Worm (Caenorhabditis elegans) whole organism, L2 larva: ENCODE measurements around the gene Y39A1A.27.

Source experiments
- C34F6.9 ChIP-seq: fragments of 150-350 bp; optimal IDR thresholded peaks from 2 replicates; lab custom pipeline; 2014; ENCODE audit warnings: missing biosample characterization, missing genetic modification characterization
- F13H6.1 ChIP-seq: sonication (generic microtip); optimal IDR thresholded peaks from 2 replicates; lab custom pipeline; 2016; ENCODE audit warnings: missing genetic modification characterization, missing compliant biosample characterization
- aly-2 ChIP-seq: fragments of 150-350 bp; optimal IDR thresholded peaks from 2 replicates; lab custom pipeline; 2014; ENCODE audit warnings: missing biosample characterization, missing genetic modification characterization
- ama-1 ChIP-seq: fragments of 150-350 bp; optimal IDR thresholded peaks from 2 replicates; lab custom pipeline; 2018; ENCODE audit warnings: inconsistent platforms
- blmp-1 ChIP-seq: sonication (generic microtip); optimal IDR thresholded peaks from 2 replicates; lab custom pipeline; 2017; ENCODE audit warnings: missing genetic modification characterization, mild to moderate bottlenecking, missing compliant biosample characterization, antibody characterized with exemption, moderate library complexity; ENCODE audit not compliant: insufficient read depth
- ceh-16 ChIP-seq: fragments of 150-350 bp; optimal IDR thresholded peaks from 2 replicates; lab custom pipeline; 2014; ENCODE audit warnings: missing biosample characterization, missing genetic modification characterization
- ceh-82 ChIP-seq: fragments of 150-350 bp; optimal IDR thresholded peaks from 2 replicates; lab custom pipeline; 2014; ENCODE audit warnings: missing biosample characterization, missing genetic modification characterization
- crh-2 ChIP-seq: sonication (generic microtip); optimal IDR thresholded peaks from 2 replicates; lab custom pipeline; 2017; ENCODE audit warnings: missing biosample characterization, missing genetic modification characterization
- elt-1 ChIP-seq: fragments of 150-350 bp; optimal IDR thresholded peaks from 2 replicates; lab custom pipeline; 2014; ENCODE audit warnings: missing biosample characterization, missing genetic modification characterization
- elt-3 ChIP-seq: sonication (generic microtip); optimal IDR thresholded peaks from 2 replicates; lab custom pipeline; 2017; ENCODE audit warnings: missing biosample characterization, missing genetic modification characterization
- fos-1 ChIP-seq: fragments of 150-350 bp; optimal IDR thresholded peaks from 2 replicates; lab custom pipeline; 2014; ENCODE audit warnings: missing biosample characterization, missing genetic modification characterization
- gmeb-1 ChIP-seq: fragments of 150-350 bp; optimal IDR thresholded peaks from 2 replicates; lab custom pipeline; 2014; ENCODE audit warnings: missing biosample characterization, missing genetic modification characterization
- lin-11 ChIP-seq: fragments of 150-350 bp; sonication (generic microtip); optimal IDR thresholded peaks from 2 replicates; lab custom pipeline; 2014; ENCODE audit warnings: missing biosample characterization, missing genetic modification characterization, inconsistent platforms, mixed read lengths
- lin-13 ChIP-seq: fragments of 150-350 bp; optimal IDR thresholded peaks from 2 replicates; lab custom pipeline; 2014; ENCODE audit warnings: missing biosample characterization, missing genetic modification reagents, missing genetic modification characterization
- lin-39 ChIP-seq: fragments of 150-350 bp; optimal IDR thresholded peaks from 2 replicates; lab custom pipeline; 2014; ENCODE audit warnings: missing biosample characterization, missing genetic modification reagents, missing genetic modification characterization
- lsy-2 ChIP-seq, 2 experiments: fragments of 150-350 bp in 1 of 2; sonication (generic microtip) in 1 of 2; optimal IDR thresholded peaks; 2 replicates each; lab custom pipeline; 2014 to 2017; ENCODE audit warnings: missing biosample characterization in 2 of 2, missing genetic modification characterization in 2 of 2
- mab-5 ChIP-seq: fragments of 150-350 bp; optimal IDR thresholded peaks from 2 replicates; lab custom pipeline; 2014; ENCODE audit warnings: missing biosample characterization, missing genetic modification characterization
- mbf-1 ChIP-seq: sonication (generic microtip); optimal IDR thresholded peaks from 2 replicates; lab custom pipeline; 2017; ENCODE audit warnings: missing biosample characterization, missing genetic modification characterization
- mdl-1 ChIP-seq, 2 experiments: fragments of 150-350 bp in 1 of 2; sonication (generic microtip) in 1 of 2; optimal IDR thresholded peaks; 2 replicates each; lab custom pipeline; 2017; ENCODE audit warnings: missing biosample characterization in 2 of 2, missing genetic modification characterization in 2 of 2
- nhr-11 ChIP-seq: fragments of 150-350 bp; optimal IDR thresholded peaks from 2 replicates; lab custom pipeline; 2014; ENCODE audit warnings: missing biosample characterization, missing genetic modification characterization
- nhr-12 ChIP-seq: fragments of 150-350 bp; optimal IDR thresholded peaks from 2 replicates; lab custom pipeline; 2014; ENCODE audit warnings: missing biosample characterization, missing genetic modification characterization
- nhr-129 ChIP-seq: fragments of 150-350 bp; optimal IDR thresholded peaks from 2 replicates; lab custom pipeline; 2014; ENCODE audit warnings: missing biosample characterization, missing genetic modification characterization
- nhr-21 ChIP-seq: fragments of 150-350 bp; optimal IDR thresholded peaks from 2 replicates; lab custom pipeline; 2014; ENCODE audit warnings: missing biosample characterization, missing genetic modification characterization
- nhr-23 ChIP-seq: fragments of 150-350 bp; optimal IDR thresholded peaks from 2 replicates; lab custom pipeline; 2014; ENCODE audit warnings: missing biosample characterization, missing genetic modification reagents, missing genetic modification characterization
- nhr-237 ChIP-seq: fragments of 150-350 bp; optimal IDR thresholded peaks from 2 replicates; lab custom pipeline; 2014; ENCODE audit warnings: missing biosample characterization, missing genetic modification characterization
- nhr-25 ChIP-seq: fragments of 150-350 bp; sonication (generic microtip); optimal IDR thresholded peaks from 3 replicates; lab custom pipeline; 2014; ENCODE audit warnings: missing biosample characterization, missing genetic modification characterization
- nhr-6 ChIP-seq: fragments of 150-350 bp; optimal IDR thresholded peaks from 2 replicates; lab custom pipeline; 2014; ENCODE audit warnings: missing biosample characterization, missing genetic modification characterization
- sem-4 ChIP-seq: fragments of 150-350 bp; optimal IDR thresholded peaks from 2 replicates; lab custom pipeline; 2014; ENCODE audit warnings: missing biosample characterization, missing genetic modification reagents, missing genetic modification characterization
- sma-9 ChIP-seq, 2 experiments: fragments of 150-350 bp in 1 of 2; sonication (generic microtip) in 1 of 2; optimal IDR thresholded peaks; 2 replicates each; lab custom pipeline; 2014 to 2016; ENCODE audit warnings: missing genetic modification characterization in 2 of 2, mild to moderate bottlenecking in 1 of 2, missing biosample characterization in 1 of 2, missing compliant biosample characterization in 1 of 2, missing genetic modification reagents in 1 of 2, moderate library complexity in 1 of 2
- unc-39 ChIP-seq: fragments of 150-350 bp; optimal IDR thresholded peaks from 2 replicates; lab custom pipeline; 2014; ENCODE audit warnings: missing biosample characterization, missing genetic modification characterization
- unc-55 ChIP-seq: fragments of 150-350 bp; sonication (generic microtip); optimal IDR thresholded peaks from 3 replicates; lab custom pipeline; 2014; ENCODE audit warnings: missing biosample characterization, missing genetic modification reagents, missing genetic modification characterization
- unc-62 ChIP-seq: fragments of 150-350 bp; optimal IDR thresholded peaks from 2 replicates; lab custom pipeline; 2014; ENCODE audit warnings: missing biosample characterization, missing genetic modification reagents, missing genetic modification characterization
- ztf-1 ChIP-seq: fragments of 200-800 bp; sonication (Bioruptor generic); conservative IDR thresholded peaks from 2 replicates; pipeline ENCODE4 v1.3.6; 2022; ENCODE audit warnings: missing genetic modification characterization, missing compliant biosample characterization
- ztf-11 ChIP-seq: sonication (generic microtip); optimal IDR thresholded peaks from 2 replicates; lab custom pipeline; 2017; ENCODE audit warnings: missing biosample characterization, missing genetic modification characterization

The Y39A1A.27 gene

ce11 chrIII:10624564-10624963, 14.2 kb upstream of the Y39A1A.27 start (continued):
- TF ChIP-seq lin-39, result no peak
- TF ChIP-seq F13H6.1 (tag; lab: Kevin White, UChicago), result peak; percentile 10
- peak; percentile 17 for TF ChIP-seq nhr-21 (tag; lab: Kevin White, UChicago)
- TF ChIP-seq nhr-6 (tag; lab: Kevin White, UChicago), result no peak
- no peak for TF ChIP-seq unc-39 (tag; lab: Kevin White, UChicago)
- TF ChIP-seq lin-13 (GFP tag; lab: Kevin White, UChicago), result peak; percentile 2
- TF ChIP-seq lsy-2 (tag; optimal IDR thresholded peaks at IDR 0.05; lab: Kevin White, UChicago), result peak in 1 of 2 experiments; percentile 47

DNA sequence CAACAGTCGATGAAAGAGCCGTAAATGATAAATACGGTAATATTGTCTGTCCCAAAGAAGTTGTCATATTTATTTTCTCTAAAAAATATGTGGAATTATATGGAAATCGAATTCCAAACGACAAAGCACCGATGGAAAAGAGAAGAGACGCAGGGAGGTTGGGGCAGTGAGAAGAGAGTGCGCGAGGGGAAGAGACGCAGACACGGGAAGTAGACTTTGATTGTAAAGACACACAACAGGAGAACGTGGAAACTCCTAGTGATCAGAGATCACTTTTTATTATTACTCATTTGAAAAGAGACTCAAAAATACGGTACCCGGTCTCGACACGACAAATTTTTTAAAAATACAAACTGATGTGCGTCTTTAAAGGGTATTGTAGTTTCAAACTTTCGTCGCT, 10.4 kb upstream of the Y39A1A.27 start:
- TF ChIP-seq C34F6.9 (tag; lab: Kevin White, UChicago) (peak; percentile 41), gmeb-1 (tag; lab: Kevin White, UChicago) (peak; percentile 1), unc-55 (peak; percentile 43), lsy-2 (tag; optimal IDR thresholded peaks at IDR 0.05; lab: Kevin White, UChicago) (peak; percentile 18 to 71), F13H6.1 (tag; lab: Kevin White, UChicago) (peak; percentile 56), ama-1 (lab: Kevin White, UChicago) (no peak), nhr-129 (tag; lab: Kevin White, UChicago) (no peak), sma-9 (GFP tag; optimal IDR thresholded peaks at IDR 0.05; lab: Kevin White, UChicago) (peak; percentile 74), sma-9 (tag; optimal IDR thresholded peaks at IDR 0.05; lab: Kevin White, UChicago) (no peak), crh-2 (peak; percentile 73), nhr-21 (tag; lab: Kevin White, UChicago) (peak; percentile 21), unc-39 (tag; lab: Kevin White, UChicago) (no peak), mdl-1 (tag; optimal IDR thresholded peaks at IDR 0.05; lab: Kevin White, UChicago) (peak in 1 of 2 experiments; percentile 27), nhr-25 (tag; lab: Kevin White, UChicago) (peak; percentile 24)

- no peak for TF ChIP-seq mdl-1 (tag; optimal IDR thresholded peaks at IDR 0.05; lab: Kevin White, UChicago)
- TF ChIP-seq blmp-1 (tag; lab: Kevin White, UChicago), result no peak
- no peak for TF ChIP-seq fos-1
- no peak for TF ChIP-seq lin-13 (GFP tag; lab: Kevin White, UChicago)
- no peak for TF ChIP-seq elt-1 (tag; lab: Kevin White, UChicago)
- no peak for TF ChIP-seq nhr-25 (tag; lab: Kevin White, UChicago)
- no peak for TF ChIP-seq unc-39 (tag; lab: Kevin White, UChicago)
- TF ChIP-seq lin-11, result no peak
- TF ChIP-seq nhr-12, result no peak
- no peak for TF ChIP-seq ztf-1 (GFP tag; lab: Robert Waterston, UW)
- no peak for TF ChIP-seq lsy-2 (tag; optimal IDR thresholded peaks at IDR 0.05; lab: Kevin White, UChicago)
- TF ChIP-seq aly-2, result no peak
- no peak for TF ChIP-seq ztf-11 (tag; lab: Kevin White, UChicago)
- no peak for TF ChIP-seq nhr-23
- no peak for TF ChIP-seq unc-62
- no peak for TF ChIP-seq nhr-11
- TF ChIP-seq ceh-82 (tag; lab: Kevin White, UChicago), result no peak
- no peak for TF ChIP-seq nhr-237 (tag; lab: Kevin White, UChicago)
- TF ChIP-seq elt-3 (tag; lab: Kevin White, UChicago), result no peak
Measured at ce11 chrIII:10629043-10629442, 9.7 kb upstream of the Y39A1A.27 start, which contains the start of gene swt-4. TSS of gene swt-4 (minus strand) at chrIII:10629143.

DNA sequence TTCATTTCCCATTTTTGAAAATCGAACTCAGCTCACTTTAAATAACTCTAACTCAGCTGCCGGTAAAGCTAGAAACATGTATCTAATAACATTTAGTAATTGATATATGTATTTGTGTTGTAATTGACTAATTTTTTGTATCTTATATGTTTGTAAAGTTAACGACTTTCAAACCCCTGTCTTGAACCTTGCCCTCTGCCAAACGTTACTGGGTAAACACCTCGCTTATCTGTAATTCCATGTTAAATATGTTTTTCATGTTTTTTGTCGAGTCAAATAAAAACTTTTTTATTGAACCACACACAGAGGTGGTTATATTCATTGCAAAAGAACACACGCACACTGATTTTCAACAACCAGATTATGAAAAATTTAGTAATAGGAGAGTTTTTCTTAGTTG, 9.0 kb upstream of the Y39A1A.27 start:
- peak; percentile 5 for TF ChIP-seq crh-2
- no peak for TF ChIP-seq mbf-1 (tag; lab: Kevin White, UChicago)
- peak; percentile 42 for TF ChIP-seq lin-39

DNA sequence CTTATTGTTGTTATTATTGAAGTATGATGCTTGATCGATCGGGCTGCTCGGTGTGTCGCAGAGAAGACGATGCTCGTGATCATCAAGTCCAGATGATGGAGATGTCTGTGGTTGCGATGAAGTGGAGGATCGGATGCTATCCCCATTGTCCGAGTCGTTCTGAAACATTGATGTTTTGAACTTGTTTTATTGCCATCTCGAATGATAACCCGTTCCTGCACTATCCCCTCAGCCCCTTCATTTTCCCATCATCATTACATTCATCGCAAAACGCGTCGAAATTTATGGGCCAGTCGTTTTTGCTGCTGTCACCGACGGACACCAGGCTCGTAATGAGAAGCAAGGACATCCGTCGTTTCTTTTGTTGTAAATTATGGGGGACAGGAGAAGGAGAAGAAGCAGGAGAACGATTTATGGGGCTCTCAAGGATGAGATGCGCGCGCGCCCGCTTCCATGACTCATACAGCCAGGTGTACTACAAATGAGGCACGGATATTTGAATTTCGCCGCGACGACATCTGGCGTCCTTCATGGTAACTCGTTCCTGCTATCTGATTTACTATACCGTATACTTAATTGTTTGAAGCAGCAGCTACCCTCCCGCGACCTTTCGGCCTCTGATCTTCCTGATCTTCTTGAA, 6.8 kb upstream of the Y39A1A.27 start:
- TF ChIP-seq nhr-11 (no peak), mab-5 (tag; lab: Kevin White, UChicago) (peak; percentile 51), mbf-1 (tag; lab: Kevin White, UChicago) (no peak), nhr-237 (tag; lab: Kevin White, UChicago) (no peak), ceh-16 (tag; lab: Kevin White, UChicago) (no peak), sem-4 (tag; lab: Kevin White, UChicago) (no peak), aly-2 (no peak), nhr-25 (tag; lab: Kevin White, UChicago) (peak; percentile 27)
